Worm (Caenorhabditis elegans) whole organism, L4 larva: ENCODE results near the gene twk-49.

Source experiments
- Y48G9A.11 ChIP-seq: fragments of 200-800 bp; sonication (Bioruptor generic); IDR thresholded peaks from 2 replicates; pipeline ENCODE4 v1.3.6; 2022; ENCODE audit warnings: missing genetic modification reagents, missing genetic modification characterization, missing compliant biosample characterization
- aha-1 ChIP-seq: fragments of 150-350 bp; peaks from one replicate; lab custom pipeline; 2014; ENCODE audit warnings: missing biosample characterization, missing genetic modification characterization
- aly-2 ChIP-seq: sonication (generic microtip); optimal IDR thresholded peaks from 2 replicates; lab custom pipeline; 2018; ENCODE audit warnings: missing biosample characterization, missing genetic modification characterization
- ama-1 ChIP-seq: fragments of 150-350 bp; optimal IDR thresholded peaks from 2 replicates; lab custom pipeline; 2014; ENCODE audit warnings: inconsistent platforms, mixed read lengths
- arid-1 ChIP-seq: fragments of 200-800 bp; sonication (Bioruptor generic); conservative IDR thresholded peaks from 2 replicates; pipeline ENCODE4 v1.3.6; 2022; ENCODE audit warnings: missing genetic modification reagents, missing genetic modification characterization, missing compliant biosample characterization
- attf-4 ChIP-seq: sonication (generic microtip); optimal IDR thresholded peaks from 3 replicates; lab custom pipeline; 2017; ENCODE audit warnings: missing biosample characterization, missing genetic modification characterization
- ceh-20 ChIP-seq: fragments of 200-800 bp; sonication (Bioruptor generic); IDR thresholded peaks from 2 replicates; pipeline ENCODE4 v1.3.6; 2022; ENCODE audit warnings: missing genetic modification reagents, missing genetic modification characterization, missing compliant biosample characterization
- ceh-32 ChIP-seq: sonication (generic microtip); optimal IDR thresholded peaks from 2 replicates; lab custom pipeline; 2016; ENCODE audit warnings: mild to moderate bottlenecking, missing genetic modification characterization, missing compliant biosample characterization; ENCODE audit not compliant: poor library complexity
- ceh-44 ChIP-seq: fragments of 200-800 bp; sonication (Bioruptor generic); IDR thresholded peaks from 2 replicates; pipeline ENCODE4 v1.3.6; 2022; ENCODE audit warnings: missing genetic modification reagents, missing genetic modification characterization, missing compliant biosample characterization
- ces-1 ChIP-seq: fragments of 150-350 bp; sonication (generic microtip); optimal IDR thresholded peaks from 4 replicates; lab custom pipeline; 2014; ENCODE audit warnings: missing biosample characterization, missing genetic modification reagents, missing genetic modification characterization
- ctbp-1 ChIP-seq: fragments of 200-800 bp; sonication (Bioruptor generic); IDR thresholded peaks from 2 replicates; pipeline ENCODE4 v1.3.6; 2022; ENCODE audit warnings: missing genetic modification reagents, missing genetic modification characterization, missing compliant biosample characterization
- dmd-6 ChIP-seq: fragments of 200-800 bp; sonication (Bioruptor generic); IDR thresholded peaks from 2 replicates; pipeline ENCODE4 v1.3.6; 2022; ENCODE audit warnings: missing genetic modification reagents, missing genetic modification characterization, missing compliant biosample characterization
- dmd-8 ChIP-seq: fragments of 200-800 bp; sonication (Bioruptor generic); IDR thresholded peaks from 2 replicates; pipeline ENCODE4 v1.3.6; 2022; ENCODE audit warnings: missing genetic modification characterization, missing compliant biosample characterization
- dpl-1 ChIP-seq: fragments of 150-350 bp; optimal IDR thresholded peaks from 2 replicates; lab custom pipeline; 2014; ENCODE audit warnings: missing biosample characterization, missing genetic modification reagents, missing genetic modification characterization
- hif-1 ChIP-seq, 2 experiments: sonication (generic microtip); optimal IDR thresholded peaks; 2 replicates each; lab custom pipeline; 2016 to 2017; ENCODE audit warnings: missing compliant biosample characterization in 2 of 2, missing genetic modification characterization in 2 of 2, missing genetic modification reagents in 2 of 2, missing genotype in 2 of 2, mild to moderate bottlenecking in 1 of 2
- lin-29 ChIP-seq: fragments of 200-800 bp; sonication (Bioruptor generic); IDR thresholded peaks from 2 replicates; pipeline ENCODE4 v1.3.6; 2022; ENCODE audit warnings: missing genetic modification reagents, missing genetic modification characterization, missing compliant biosample characterization
- lsy-2 ChIP-seq, 2 experiments: fragments of 150-350 bp in 1 of 2; sonication (generic microtip) in 1 of 2; optimal IDR thresholded peaks; 2 replicates each; lab custom pipeline; 2014 to 2017; ENCODE audit warnings: missing biosample characterization in 2 of 2, missing genetic modification characterization in 2 of 2
- madf-5 ChIP-seq, 2 experiments: fragments of 200-800 bp; sonication (Bioruptor generic); IDR thresholded peaks; 2 replicates each; pipeline ENCODE4 v1.3.6; 2022; ENCODE audit warnings: missing compliant biosample characterization in 2 of 2, missing genetic modification characterization in 2 of 2
- madf-9 ChIP-seq: fragments of 200-800 bp; sonication (Bioruptor generic); conservative IDR thresholded peaks from 2 replicates; pipeline ENCODE4 v1.3.6; 2022; ENCODE audit warnings: missing genetic modification reagents, missing genetic modification characterization, missing compliant biosample characterization
- mep-1 ChIP-seq: fragments of 150-350 bp; sonication (generic microtip); optimal IDR thresholded peaks from 3 replicates; lab custom pipeline; 2014; ENCODE audit warnings: missing biosample characterization, missing genetic modification characterization
- mxl-2 ChIP-seq: fragments of 200-800 bp; sonication (Bioruptor generic); conservative IDR thresholded peaks from 2 replicates; pipeline ENCODE4 v1.3.6; 2022; ENCODE audit warnings: missing genetic modification reagents, missing genetic modification characterization, missing compliant biosample characterization
- mxl-3 ChIP-seq: fragments of 200-800 bp; sonication (Bioruptor generic); optimal IDR thresholded peaks from 2 replicates; lab custom pipeline; 2018; ENCODE audit warnings: mild to moderate bottlenecking, missing genetic modification characterization, missing compliant biosample characterization
- nhr-111 ChIP-seq: fragments of 200-800 bp; sonication (Bioruptor generic); optimal IDR thresholded peaks from 2 replicates; lab custom pipeline; 2018; ENCODE audit warnings: mild to moderate bottlenecking, missing genetic modification characterization, missing compliant biosample characterization
- nhr-42 ChIP-seq: fragments of 200-800 bp; sonication (Bioruptor generic); IDR thresholded peaks from 2 replicates; pipeline ENCODE4 v1.3.6; 2022; ENCODE audit warnings: missing genetic modification characterization, missing compliant biosample characterization
- nhr-76 ChIP-seq: fragments of 150-350 bp; optimal IDR thresholded peaks from 2 replicates; lab custom pipeline; 2014; ENCODE audit warnings: missing biosample characterization, missing genetic modification characterization
- nhr-77 ChIP-seq: fragments of 150-350 bp; optimal IDR thresholded peaks from 2 replicates; lab custom pipeline; 2014; ENCODE audit warnings: missing biosample characterization, missing genetic modification characterization
- pqm-1 ChIP-seq: sonication (generic microtip); optimal IDR thresholded peaks from 2 replicates; lab custom pipeline; 2017; ENCODE audit warnings: missing biosample characterization, missing genetic modification characterization
- rbr-2 ChIP-seq: sonication (generic microtip); optimal IDR thresholded peaks from 2 replicates; lab custom pipeline; 2016; ENCODE audit warnings: missing genotype, missing genetic modification characterization, missing compliant biosample characterization
- unc-62 ChIP-seq, 3 experiments: fragments of 150-350 bp in 1 of 3; sonication (generic microtip); optimal IDR thresholded peaks in 2 of 3; peaks in 1 of 3; 1 replicate in 1 of 3; 2 replicates in 2 of 3; lab custom pipeline; 2014 to 2017; ENCODE audit warnings: missing biosample characterization in 3 of 3, missing genetic modification characterization in 3 of 3, missing genetic modification reagents in 3 of 3, missing genotype in 1 of 3
- vab-7 ChIP-seq: fragments of 200-800 bp; sonication (Bioruptor generic); IDR thresholded peaks from 2 replicates; pipeline ENCODE4 v1.3.6; 2022; ENCODE audit warnings: missing genetic modification reagents, missing genetic modification characterization, missing compliant biosample characterization
- zag-1 ChIP-seq: fragments of 150-350 bp; optimal IDR thresholded peaks from 2 replicates; lab custom pipeline; 2014; ENCODE audit warnings: missing biosample characterization, missing genetic modification characterization
- ztf-7 ChIP-seq: fragments of 150-350 bp; optimal IDR thresholded peaks from 2 replicates; lab custom pipeline; 2014; ENCODE audit warnings: missing biosample characterization, missing genetic modification characterization

The twk-49 gene

DNA sequence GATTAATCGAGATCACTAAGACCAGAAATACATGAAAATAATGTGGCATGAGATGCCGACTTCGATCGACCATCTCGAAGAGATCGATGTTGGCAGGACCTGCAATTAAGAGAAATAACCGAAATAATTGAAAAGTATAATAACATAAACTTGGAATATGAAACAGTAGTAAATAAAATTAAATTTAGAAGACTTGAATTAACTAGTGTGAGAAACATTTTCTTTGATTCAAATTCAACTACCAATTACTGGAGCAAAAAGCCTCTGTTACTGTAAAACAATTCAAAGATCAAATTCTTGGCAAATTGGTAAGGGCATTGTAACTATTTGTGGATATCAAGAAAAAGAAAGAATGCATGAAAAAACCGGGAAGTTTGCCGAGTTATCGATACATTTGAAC, 14.9 kb upstream of the twk-49 start, which contains the start of gene R05G9R.1:
TSS of gene R05G9R.1 (minus strand) at position 101 of the 400 bp plus-strand sequence.
- TF ChIP-seq madf-5 (GFP tag; IDR thresholded peaks at IDR 0.05; lab: Robert Waterston, UW) (no peak), mxl-3 (GFP tag; lab: Kevin White, UChicago) (no peak), nhr-76 (tag; lab: Kevin White, UChicago) (no peak), lin-29 (GFP tag; lab: Robert Waterston, UW) (no peak), nhr-42 (GFP tag; lab: Robert Waterston, UW) (no peak), arid-1 (GFP tag; lab: Robert Waterston, UW) (no peak), aha-1 (tag; lab: Kevin White, UChicago) (no peak)

DNA sequence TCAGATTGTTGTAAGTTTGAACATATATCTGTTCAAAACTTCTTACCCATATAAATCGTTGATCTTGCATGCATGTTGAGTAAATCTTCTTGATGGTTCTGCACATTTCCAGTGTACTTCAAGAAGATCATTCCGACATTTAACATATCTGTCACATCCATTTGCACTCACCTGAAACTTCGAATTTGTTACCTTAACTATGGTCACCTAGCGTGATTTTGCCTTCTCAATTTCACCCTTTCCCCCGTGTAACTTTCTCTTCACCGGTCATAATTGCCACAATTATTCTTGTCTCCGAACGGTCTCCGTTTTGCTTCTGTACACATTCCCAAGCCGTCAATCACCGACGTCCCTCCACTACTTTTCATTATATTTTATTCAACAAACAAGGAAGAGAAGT, 14.4 kb upstream of the twk-49 start:
- TF ChIP-seq unc-62 (GFP tag; optimal IDR thresholded peaks at IDR 0.05 in 1 of 2; lab: Kevin White, UChicago) (peak in 1 of 2 experiments; percentile 94), unc-62 (tag; optimal IDR thresholded peaks at IDR 0.05; lab: Kevin White, UChicago) (no peak), Y48G9A.11 (GFP tag; lab: Robert Waterston, UW) (no peak)

DNA sequence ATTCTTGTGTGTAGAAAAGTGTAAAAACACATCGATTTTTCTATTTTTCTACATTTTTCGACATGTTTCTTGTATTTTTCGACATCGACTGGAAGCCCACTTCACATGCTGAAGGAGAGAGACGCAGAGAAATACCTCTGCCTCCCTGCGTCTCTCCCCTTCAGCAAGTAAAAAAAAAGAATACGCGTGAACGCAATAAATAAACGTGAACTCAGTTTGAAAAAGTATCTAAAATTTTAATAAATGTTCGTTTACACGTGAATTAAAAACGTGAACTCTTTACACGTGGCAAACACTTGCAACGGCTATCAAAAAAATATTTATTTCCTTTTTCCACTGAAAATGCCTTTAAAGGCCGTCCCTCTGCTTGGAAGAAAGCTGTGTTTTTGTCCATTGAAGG, 3.9 kb upstream of the twk-49 start, which contains the start of gene R05G9.1:
TSS of gene R05G9.1 (plus strand) at position 343 of the 400 bp plus-strand sequence.
- TF ChIP-seq aly-2 (tag; lab: Kevin White, UChicago) (no peak), dmd-8 (GFP tag; lab: Robert Waterston, UW) (no peak), ceh-32 (tag; lab: Kevin White, UChicago) (no peak), ces-1 (GFP tag; lab: Kevin White, UChicago) (no peak), mxl-3 (GFP tag; lab: Kevin White, UChicago) (no peak), ceh-44 (GFP tag; lab: Robert Waterston, UW) (no peak), madf-9 (GFP tag; lab: Robert Waterston, UW) (no peak), hif-1 (tag; optimal IDR thresholded peaks at IDR 0.05; lab: Kevin White, UChicago) (no peak), ceh-20 (GFP tag; lab: Robert Waterston, UW) (no peak), mep-1 (tag; lab: Kevin White, UChicago) (no peak), rbr-2 (no peak), vab-7 (GFP tag; lab: Robert Waterston, UW) (no peak), ama-1 (lab: Kevin White, UChicago) (no peak), Y48G9A.11 (GFP tag; lab: Robert Waterston, UW) (no peak), zag-1 (tag; lab: Kevin White, UChicago) (no peak), lin-29 (GFP tag; lab: Robert Waterston, UW) (no peak), dmd-6 (GFP tag; lab: Robert Waterston, UW) (no peak), ztf-7 (tag; lab: Kevin White, UChicago) (no peak)

DNA sequence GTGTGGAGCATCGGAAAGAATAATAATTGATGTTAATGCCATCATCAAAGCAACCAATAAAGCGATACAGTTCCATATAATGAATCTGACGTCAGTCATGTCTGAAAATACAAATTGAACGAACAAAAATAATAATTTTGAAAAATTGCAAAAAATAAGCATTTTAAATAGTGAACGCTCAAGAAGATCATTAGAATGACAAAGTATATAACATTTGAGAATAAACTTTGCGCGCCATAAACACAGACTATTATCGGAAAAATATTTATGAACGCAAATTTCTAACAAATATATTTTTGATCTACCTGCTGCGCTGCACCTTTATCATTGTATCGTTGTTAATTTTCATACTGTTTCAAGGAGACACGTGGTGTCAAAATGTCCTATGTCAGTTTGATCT, 2.5 kb upstream of the twk-49 start, which contains the start of gene R05G9.3:
TSS of gene R05G9.3 (minus strand) at position 101 of the 400 bp plus-strand sequence.
- no peak for TF ChIP-seq nhr-77 (tag; lab: Kevin White, UChicago)
- no peak for TF ChIP-seq ceh-20 (GFP tag; lab: Robert Waterston, UW)
- no peak for TF ChIP-seq attf-4 (tag; lab: Kevin White, UChicago)
- TF ChIP-seq dpl-1 (GFP tag; lab: Kevin White, UChicago), result no peak
- no peak for TF ChIP-seq ztf-7 (tag; lab: Kevin White, UChicago)

DNA sequence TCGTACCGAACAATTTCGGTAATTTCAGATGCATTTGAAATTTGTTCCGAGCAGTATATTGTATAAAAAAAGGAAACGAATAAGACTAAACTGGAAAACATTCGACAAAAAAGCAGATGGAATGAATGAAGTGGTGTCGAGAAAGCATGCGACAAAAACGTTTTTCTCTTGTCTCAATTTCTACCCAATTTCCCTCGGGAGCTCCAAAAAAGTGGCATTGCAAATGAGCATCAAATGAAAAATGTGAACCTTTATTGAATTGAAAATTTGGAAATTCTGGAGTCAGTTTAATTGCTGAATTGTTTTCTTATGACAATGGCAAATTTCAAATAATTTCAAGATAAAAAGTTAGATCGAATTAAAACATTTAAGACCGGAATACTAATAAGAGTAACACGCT, 1.2 kb upstream of the twk-49 start, which contains the start of gene R05G9.5:
TSS of gene R05G9.5 (minus strand) at position 101 of the 400 bp plus-strand sequence.
- no peak for TF ChIP-seq nhr-111 (GFP tag; lab: Kevin White, UChicago)

DNA sequence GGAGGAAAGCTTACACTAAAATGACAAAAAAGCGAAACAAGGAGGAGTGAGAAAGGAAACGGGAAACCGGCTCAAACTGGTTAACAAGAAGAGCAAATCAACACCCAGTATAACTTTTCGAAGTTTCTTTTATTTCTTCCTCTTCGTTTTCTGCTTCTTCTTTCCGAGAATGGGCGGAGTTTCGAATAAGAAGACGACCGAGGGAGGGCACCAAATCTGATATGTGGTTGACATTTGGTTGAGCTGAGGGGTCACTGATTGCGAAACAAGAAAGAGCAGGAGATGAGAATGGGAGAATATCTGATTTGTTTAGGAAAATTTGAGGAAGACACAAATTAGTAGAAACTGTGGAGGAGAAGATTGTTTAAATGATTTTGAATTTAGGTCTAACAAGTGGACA, 358 bp downstream of the twk-49 start:
- TF ChIP-seq ctbp-1 (GFP tag; lab: Robert Waterston, UW) (0 out of 2 replicates have a peak, but pooled peaks have one; percentile 33), mxl-2 (no peak), lsy-2 (tag; optimal IDR thresholded peaks at IDR 0.05; lab: Kevin White, UChicago) (peak in 1 of 2 experiments; percentile 8), pqm-1 (no peak), dpl-1 (GFP tag; lab: Kevin White, UChicago) (no peak)
